Fruit fly (Drosophila melanogaster) whole organism, prepupa: ENCODE measurements around the gene CG13607.

ENCODE experiments used
- Blimp-1 ChIP-seq: fragments of 200-800 bp; sonication (Bioruptor generic); optimal IDR thresholded peaks from 3 replicates; lab custom pipeline; 2017; ENCODE audit warnings: missing biosample characterization, missing genetic modification characterization, mild to moderate bottlenecking, moderate library complexity, missing genetic modification reagents
- CG10631 ChIP-seq: fragments of 200-800 bp; sonication (Bioruptor generic); optimal IDR thresholded peaks from 2 replicates; lab custom pipeline; 2016; ENCODE audit warnings: missing biosample characterization, missing genetic modification characterization
- CG10669 ChIP-seq: fragments of 200-800 bp; sonication (Bioruptor generic); optimal IDR thresholded peaks from 3 replicates; lab custom pipeline; 2018; ENCODE audit warnings: missing biosample characterization, mild to moderate bottlenecking, missing genetic modification characterization, moderate library complexity
- CG11294 ChIP-seq: fragments of 200-800 bp; sonication (Bioruptor generic); IDR thresholded peaks from 2 replicates; pipeline ENCODE4 v1.3.6; 2022; ENCODE audit warnings: missing biosample characterization, missing genetic modification characterization
- CG11902 ChIP-seq: fragments of 200-800 bp; sonication (Bioruptor generic); optimal IDR thresholded peaks from 3 replicates; lab custom pipeline; 2016; ENCODE audit warnings: missing biosample characterization, missing genetic modification characterization
- CG15336 ChIP-seq: fragments of 200-800 bp; sonication (Bioruptor generic); IDR thresholded peaks from 2 replicates; pipeline ENCODE4 v1.3.6; 2022; ENCODE audit warnings: missing biosample characterization, missing genetic modification characterization
- CG1621 ChIP-seq: fragments of 200-800 bp; sonication (Bioruptor generic); optimal IDR thresholded peaks from 3 replicates; lab custom pipeline; 2018; ENCODE audit warnings: missing biosample characterization, mild to moderate bottlenecking, missing genetic modification characterization
- CG16779 ChIP-seq: fragments of 200-800 bp; sonication (Bioruptor generic); optimal IDR thresholded peaks from 3 replicates; lab custom pipeline; 2017; ENCODE audit warnings: missing biosample characterization, mild to moderate bottlenecking, missing genetic modification characterization
- CG3032 ChIP-seq: fragments of 200-800 bp; optimal IDR thresholded peaks from 2 replicates; lab custom pipeline; 2019; ENCODE audit warnings: missing biosample characterization, mild to moderate bottlenecking, missing genetic modification characterization, moderate library complexity
- CG31627 ChIP-seq: fragments of 200-800 bp; sonication (Bioruptor generic); optimal IDR thresholded peaks from 3 replicates; lab custom pipeline; 2016; ENCODE audit warnings: missing biosample characterization, missing genetic modification characterization
- CG32006 ChIP-seq: fragments of 200-800 bp; sonication (Bioruptor generic); optimal IDR thresholded peaks from 3 replicates; lab custom pipeline; 2017; ENCODE audit warnings: missing biosample characterization, mild to moderate bottlenecking, missing genetic modification characterization
- CG34406 ChIP-seq: fragments of 200-800 bp; sonication (Bioruptor generic); optimal IDR thresholded peaks from 3 replicates; lab custom pipeline; 2016; ENCODE audit warnings: missing biosample characterization, missing genetic modification characterization
- CG3919 ChIP-seq: fragments of 200-800 bp; sonication (Bioruptor generic); optimal IDR thresholded peaks from 3 replicates; lab custom pipeline; 2016; ENCODE audit warnings: missing biosample characterization, missing genetic modification characterization
- CG4318 ChIP-seq: fragments of 200-800 bp; sonication (Bioruptor generic); optimal IDR thresholded peaks from 3 replicates; lab custom pipeline; 2017; ENCODE audit warnings: missing biosample characterization, mild to moderate bottlenecking, missing genetic modification characterization
- CG6163 ChIP-seq: fragments of 200-800 bp; sonication (Bioruptor generic); IDR thresholded peaks from 3 replicates; pipeline ENCODE4 v1.3.6; 2022; ENCODE audit warnings: missing biosample characterization, missing genetic modification characterization
- CG6276 ChIP-seq: fragments of 200-800 bp; sonication (Bioruptor generic); optimal IDR thresholded peaks from 2 replicates; lab custom pipeline; 2017; ENCODE audit warnings: missing biosample characterization, mild to moderate bottlenecking, missing genetic modification characterization
- CG6792 ChIP-seq: fragments of 200-800 bp; sonication (Bioruptor generic); optimal IDR thresholded peaks from 3 replicates; lab custom pipeline; 2016; ENCODE audit warnings: missing biosample characterization, missing genetic modification characterization
- CG6808 ChIP-seq: fragments of 200-800 bp; sonication (Bioruptor generic); optimal IDR thresholded peaks from 3 replicates; lab custom pipeline; 2017; ENCODE audit warnings: missing biosample characterization, missing genetic modification characterization, mild to moderate bottlenecking, moderate library complexity, missing genetic modification reagents
- CG6854 ChIP-seq: fragments of 200-800 bp; sonication (Bioruptor generic); optimal IDR thresholded peaks from 2 replicates; lab custom pipeline; 2017; ENCODE audit warnings: missing biosample characterization, mild to moderate bottlenecking, missing genetic modification characterization
- CG7368 ChIP-seq: fragments of 200-800 bp; sonication (Bioruptor generic); optimal IDR thresholded peaks from 3 replicates; lab custom pipeline; 2016; ENCODE audit warnings: missing biosample characterization, missing genetic modification characterization
- CG8119 ChIP-seq: fragments of 200-800 bp; sonication (Bioruptor generic); IDR thresholded peaks from 3 replicates; pipeline ENCODE4 v1.3.6; 2022; ENCODE audit warnings: missing biosample characterization, missing genetic modification characterization
- CG8319 ChIP-seq: fragments of 200-800 bp; sonication (Bioruptor generic); optimal IDR thresholded peaks from 3 replicates; lab custom pipeline; 2016; ENCODE audit warnings: missing biosample characterization, missing genetic modification characterization
- CG8632 ChIP-seq: fragments of 200-800 bp; sonication (Bioruptor generic); optimal IDR thresholded peaks from 3 replicates; lab custom pipeline; 2016; ENCODE audit warnings: missing biosample characterization, missing genetic modification characterization
- CG9139 ChIP-seq: fragments of 200-800 bp; sonication (Bioruptor generic); optimal IDR thresholded peaks from 3 replicates; lab custom pipeline; 2017; ENCODE audit warnings: missing biosample characterization, mild to moderate bottlenecking, missing genetic modification characterization
- Eip75B ChIP-seq: fragments of 200-800 bp; sonication (Bioruptor generic); optimal IDR thresholded peaks from 3 replicates; lab custom pipeline; 2016; ENCODE audit warnings: missing biosample characterization, missing genetic modification characterization
- Eip78C ChIP-seq: fragments of 200-800 bp; sonication (Bioruptor generic); peaks from one replicate; lab custom pipeline; 2016; ENCODE audit warnings: missing biosample characterization, missing genetic modification characterization
- Eip93F ChIP-seq: fragments of 200-800 bp; sonication (Bioruptor generic); optimal IDR thresholded peaks from 2 replicates; lab custom pipeline; 2016; ENCODE audit warnings: missing biosample characterization, mild to moderate bottlenecking, missing genetic modification characterization
- Ets21C ChIP-seq: fragments of 200-800 bp; sonication (Bioruptor generic); optimal IDR thresholded peaks from 3 replicates; lab custom pipeline; 2016; ENCODE audit warnings: missing biosample characterization, missing genetic modification characterization
- Ets96B ChIP-seq: fragments of 200-800 bp; optimal IDR thresholded peaks from 2 replicates; lab custom pipeline; 2019; ENCODE audit warnings: missing biosample characterization, mild to moderate bottlenecking, missing genetic modification characterization, moderate library complexity
- Gug ChIP-seq: fragments of 200-800 bp; sonication (Bioruptor generic); IDR thresholded peaks from 2 replicates; pipeline ENCODE4 v1.3.6; 2022; ENCODE audit warnings: missing biosample characterization, missing genetic modification characterization
- Hr39 ChIP-seq: fragments of 200-800 bp; sonication (Bioruptor generic); optimal IDR thresholded peaks from 2 replicates; lab custom pipeline; 2016; ENCODE audit warnings: missing biosample characterization, missing genetic modification characterization
- Hr4 ChIP-seq: fragments of 200-800 bp; sonication (Bioruptor generic); optimal IDR thresholded peaks from 3 replicates; lab custom pipeline; 2016; ENCODE audit warnings: missing biosample characterization, missing genetic modification characterization
- Lpt ChIP-seq: fragments of 200-800 bp; sonication (Bioruptor generic); optimal IDR thresholded peaks from 3 replicates; lab custom pipeline; 2016; ENCODE audit warnings: missing biosample characterization, missing genetic modification characterization
- Met ChIP-seq: fragments of 200-800 bp; sonication (Bioruptor generic); optimal IDR thresholded peaks from 3 replicates; lab custom pipeline; 2016; ENCODE audit warnings: missing biosample characterization, missing genetic modification characterization
- Smox ChIP-seq: fragments of 200-800 bp; sonication (Bioruptor generic); optimal IDR thresholded peaks from 3 replicates; lab custom pipeline; 2016; ENCODE audit warnings: missing biosample characterization, missing genetic modification characterization
- Sox14 ChIP-seq: fragments of 200-800 bp; sonication (Bioruptor generic); optimal IDR thresholded peaks from 3 replicates; lab custom pipeline; 2016; ENCODE audit warnings: missing biosample characterization, missing genetic modification characterization
- Sox15 ChIP-seq: fragments of 200-800 bp; sonication (Bioruptor generic); optimal IDR thresholded peaks from 3 replicates; lab custom pipeline; 2016; ENCODE audit warnings: missing biosample characterization, missing genetic modification characterization
- acj6 ChIP-seq: fragments of 200-800 bp; sonication (Bioruptor generic); optimal IDR thresholded peaks from 3 replicates; lab custom pipeline; 2016; ENCODE audit warnings: missing biosample characterization, missing genetic modification characterization
- cyc ChIP-seq: fragments of 200-800 bp; sonication (Bioruptor generic); optimal IDR thresholded peaks from 3 replicates; lab custom pipeline; 2016; ENCODE audit warnings: missing biosample characterization, missing genetic modification characterization
- dac ChIP-seq: fragments of 200-800 bp; sonication (Bioruptor generic); optimal IDR thresholded peaks from 2 replicates; lab custom pipeline; 2017; ENCODE audit warnings: missing biosample characterization, mild to moderate bottlenecking, missing genetic modification characterization
- dsx ChIP-seq: fragments of 200-800 bp; optimal IDR thresholded peaks from 3 replicates; lab custom pipeline; 2019; ENCODE audit warnings: missing biosample characterization, mild to moderate bottlenecking, missing genetic modification characterization, moderate library complexity; ENCODE audit not compliant: poor library complexity, severe bottlenecking
- eg ChIP-seq: fragments of 200-800 bp; sonication (Bioruptor generic); IDR thresholded peaks from 3 replicates; pipeline ENCODE4 v1.3.6; 2022; ENCODE audit warnings: missing biosample characterization, missing genetic modification characterization
- esn ChIP-seq: fragments of 200-800 bp; sonication (Bioruptor generic); optimal IDR thresholded peaks from 2 replicates; lab custom pipeline; 2016; ENCODE audit warnings: missing biosample characterization, mild to moderate bottlenecking, missing genetic modification characterization, moderate library complexity
- fd85E ChIP-seq: fragments of 200-800 bp; sonication (Bioruptor generic); optimal IDR thresholded peaks from 3 replicates; lab custom pipeline; 2016; ENCODE audit warnings: missing biosample characterization, missing genetic modification characterization
- fkh ChIP-seq: fragments of 200-800 bp; sonication (Bioruptor generic); optimal IDR thresholded peaks from 3 replicates; lab custom pipeline; 2017; ENCODE audit warnings: missing biosample characterization, mild to moderate bottlenecking, missing genetic modification characterization, moderate library complexity
- lz ChIP-seq: fragments of 200-800 bp; sonication (Bioruptor generic); optimal IDR thresholded peaks from 3 replicates; lab custom pipeline; 2016; ENCODE audit warnings: missing biosample characterization, missing genetic modification characterization
- net ChIP-seq: fragments of 200-800 bp; sonication (Bioruptor generic); optimal IDR thresholded peaks from 3 replicates; lab custom pipeline; 2016; ENCODE audit warnings: missing biosample characterization, missing genetic modification characterization
- salr ChIP-seq, 2 experiments: fragments of 200-800 bp; sonication (Bioruptor generic); optimal IDR thresholded peaks; 3 replicates each; lab custom pipeline; 2016 to 2018; ENCODE audit warnings: missing biosample characterization in 2 of 2, missing genetic modification characterization in 2 of 2, mild to moderate bottlenecking in 1 of 2
- spab ChIP-seq: fragments of 200-800 bp; sonication (Bioruptor generic); optimal IDR thresholded peaks from 2 replicates; lab custom pipeline; 2017; ENCODE audit warnings: missing biosample characterization, mild to moderate bottlenecking, missing genetic modification characterization, missing genetic modification reagents
- ss ChIP-seq, 2 experiments: fragments of 200-800 bp; sonication (Bioruptor generic); optimal IDR thresholded peaks; 2 replicates in 1 of 2; 3 replicates in 1 of 2; lab custom pipeline; 2017 to 2018; ENCODE audit warnings: mild to moderate bottlenecking in 2 of 2, missing biosample characterization in 2 of 2, missing genetic modification characterization in 2 of 2, moderate library complexity in 1 of 2
- svp ChIP-seq: fragments of 200-800 bp; sonication (Bioruptor generic); peaks from one replicate; lab custom pipeline; 2016; ENCODE audit warnings: missing biosample characterization, missing genetic modification characterization
- topi ChIP-seq: fragments of 200-800 bp; sonication (Bioruptor generic); optimal IDR thresholded peaks from 3 replicates; lab custom pipeline; 2016; ENCODE audit warnings: missing biosample characterization, missing genetic modification characterization
- vri ChIP-seq: fragments of 200-800 bp; sonication (Bioruptor generic); optimal IDR thresholded peaks from 3 replicates; lab custom pipeline; 2016; ENCODE audit warnings: missing biosample characterization, mild to moderate bottlenecking, missing genetic modification characterization

Gene CG13607

DNA sequence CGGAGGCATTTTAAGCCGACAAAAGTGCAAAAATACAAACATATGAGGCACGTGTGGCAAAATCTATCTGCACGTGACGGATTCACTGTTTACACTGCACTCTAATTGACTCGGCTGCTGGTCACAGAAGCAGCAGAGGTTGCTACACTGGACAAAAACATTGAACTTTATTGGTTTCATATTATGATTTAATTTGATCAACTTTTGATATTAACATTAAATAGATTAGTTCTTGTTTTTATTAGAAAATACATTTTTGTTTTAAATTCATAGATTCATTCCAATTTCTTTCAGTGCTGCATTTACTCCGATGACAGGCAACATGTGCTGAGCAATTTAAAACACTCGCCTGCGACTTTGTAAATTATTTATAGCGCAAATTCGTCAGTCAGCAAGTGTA, 37.0 kb downstream of the CG13607 start:
- TF ChIP-seq CG6854 (GFP tag; lab: Kevin White, UChicago) (no peak), Eip78C (GFP tag; lab: Kevin White, UChicago) (peak; percentile 29), CG4318 (GFP tag; lab: Kevin White, UChicago) (no peak), CG34406 (GFP tag; lab: Kevin White, UChicago) (no peak), CG11902 (GFP tag; lab: Kevin White, UChicago) (no peak), CG9139 (GFP tag; lab: Kevin White, UChicago) (no peak), Ets96B (tag; lab: Kevin White, UChicago) (peak; percentile 33), CG1621 (tag; lab: Kevin White, UChicago) (no peak), Hr39 (no peak), acj6 (GFP tag; lab: Kevin White, UChicago) (peak; percentile 8), Blimp-1 (GFP tag; lab: Kevin White, UChicago) (no peak), CG6276 (GFP tag; lab: Kevin White, UChicago) (peak; percentile 17), CG8632 (peak; percentile 9), CG7368 (GFP tag; lab: Kevin White, UChicago) (no peak), Eip93F (GFP tag; lab: Kevin White, UChicago) (no peak), CG16779 (tag; lab: Kevin White, UChicago) (no peak), Ets21C (GFP tag; lab: Kevin White, UChicago) (no peak), Gug (GFP tag; lab: Robert Waterston, UW) (0 out of 2 replicates have a peak, but pooled peaks have one; percentile 19), CG3032 (tag; lab: Kevin White, UChicago) (peak; percentile 34), CG11294 (GFP tag; lab: Robert Waterston, UW) (no peak), CG6792 (GFP tag; lab: Kevin White, UChicago) (no peak), Hr4 (GFP tag; lab: Kevin White, UChicago) (peak; percentile 46), CG10669 (GFP tag; lab: Kevin White, UChicago) (no peak), lz (GFP tag; lab: Kevin White, UChicago) (no peak), esn (GFP tag; lab: Kevin White, UChicago) (no peak), CG8119 (peak; percentile 49; the same call in 1 of the 3 replicates), CG6163 (GFP tag; lab: Robert Waterston, UW) (no peak), fkh (GFP tag; lab: Kevin White, UChicago) (no peak), CG32006 (GFP tag; lab: Kevin White, UChicago) (peak; percentile 42), CG8319 (GFP tag; lab: Kevin White, UChicago) (no peak), vri (GFP tag; lab: Kevin White, UChicago) (no peak), CG15336 (GFP tag; lab: Robert Waterston, UW) (0 out of 2 replicates have a peak, but pooled peaks have one; percentile 13), CG31627 (GFP tag; lab: Kevin White, UChicago) (no peak), CG6808 (GFP tag; lab: Kevin White, UChicago) (no peak), Met (GFP tag; lab: Kevin White, UChicago) (no peak), net (GFP tag; lab: Kevin White, UChicago) (peak; percentile 18), salr (GFP tag; optimal IDR thresholded peaks at IDR 0.05; lab: Kevin White, UChicago) (no peak), eg (GFP tag; lab: Robert Waterston, UW) (peak; percentile 49; the same call in 2 of the 3 replicates), topi (GFP tag; lab: Kevin White, UChicago) (no peak), dac (GFP tag; lab: Kevin White, UChicago) (no peak), Sox15 (GFP tag; lab: Kevin White, UChicago) (no peak), CG3919 (GFP tag; lab: Kevin White, UChicago) (peak; percentile 10), dsx (GFP tag; lab: Kevin White, UChicago) (no peak), fd85E (GFP tag; lab: Kevin White, UChicago) (no peak), spab (GFP tag; lab: Kevin White, UChicago) (no peak), Sox14 (GFP tag; lab: Kevin White, UChicago) (no peak), ss (GFP tag; optimal IDR thresholded peaks at IDR 0.05; lab: Kevin White, UChicago) (no peak), Lpt (no peak), cyc (GFP tag; lab: Kevin White, UChicago) (no peak), CG10631 (GFP tag; lab: Kevin White, UChicago) (peak; percentile 16), svp (GFP tag; lab: Kevin White, UChicago) (no peak), Eip75B (GFP tag; lab: Kevin White, UChicago) (peak; percentile 4), Smox (GFP tag; lab: Kevin White, UChicago) (no peak)
